Worm (Caenorhabditis elegans) whole organism, young adult: ENCODE measurements around the gene F11E6.6.

Source experiments
- ceh-27 ChIP-seq: fragments of 200-800 bp; sonication (Bioruptor generic); optimal IDR thresholded peaks from 2 replicates; lab custom pipeline; 2018; ENCODE audit warnings: mild to moderate bottlenecking, missing genetic modification characterization, moderate library complexity, missing compliant biosample characterization
- ceh-58 ChIP-seq: fragments of 200-800 bp; sonication (Bioruptor generic); IDR thresholded peaks from 2 replicates; pipeline ENCODE4 v1.3.6; 2022; ENCODE audit warnings: missing genetic modification characterization, missing compliant biosample characterization
- egl-44 ChIP-seq: fragments of 200-800 bp; sonication (Bioruptor generic); IDR thresholded peaks from 2 replicates; pipeline ENCODE4 v1.3.6; 2022; ENCODE audit warnings: missing genetic modification reagents, missing genetic modification characterization, missing compliant biosample characterization
- egrh-3 ChIP-seq: fragments of 200-800 bp; sonication (Bioruptor generic); IDR thresholded peaks from 2 replicates; pipeline ENCODE4 v1.3.6; 2022; ENCODE audit warnings: missing genetic modification reagents, missing genetic modification characterization, missing compliant biosample characterization
- lsy-27 ChIP-seq: sonication (generic microtip); optimal IDR thresholded peaks from 2 replicates; lab custom pipeline; 2017; ENCODE audit warnings: missing genetic modification characterization, mild to moderate bottlenecking, missing compliant biosample characterization, antibody characterized with exemption, missing genotype, borderline replicate concordance; ENCODE audit not compliant: insufficient read depth
- mcd-1 ChIP-seq: fragments of 200-800 bp; sonication (Bioruptor generic); IDR thresholded peaks from 2 replicates; pipeline ENCODE4 v1.3.6; 2022; ENCODE audit warnings: missing genetic modification reagents, missing genetic modification characterization, missing compliant biosample characterization
- pbrm-1 ChIP-seq: fragments of 200-800 bp; sonication (Bioruptor generic); IDR thresholded peaks from 2 replicates; pipeline ENCODE4 v1.3.6; 2022; ENCODE audit warnings: missing genetic modification reagents, missing genetic modification characterization, missing compliant biosample characterization
- snpc-4 ChIP-seq, 5 experiments: fragments of 150-350 bp in 1 of 5; sonication (generic microtip) in 4 of 5; optimal IDR thresholded peaks; 2 replicates each; lab custom pipeline; 2014 to 2018; ENCODE audit warnings: missing genetic modification characterization in 5 of 5, missing biosample characterization in 3 of 5, antibody characterized with exemption in 2 of 5, mild to moderate bottlenecking in 2 of 5, missing compliant biosample characterization in 2 of 5, missing genotype in 2 of 5, moderate library complexity in 2 of 5, missing genetic modification reagents in 1 of 5
- unc-62 ChIP-seq: fragments of 150-350 bp; optimal IDR thresholded peaks from 2 replicates; lab custom pipeline; 2014; ENCODE audit warnings: missing biosample characterization, missing genetic modification reagents, missing genetic modification characterization

- TF ChIP-seq egrh-3 (GFP tag; lab: Robert Waterston, UW) (no peak), snpc-4 (GFP tag; optimal IDR thresholded peaks at IDR 0.05; lab: Kevin White, UChicago) (no peak), snpc-4 (tag; optimal IDR thresholded peaks at IDR 0.05; lab: Kevin White, UChicago) (no peak), unc-62 (GFP tag; lab: Kevin White, UChicago) (no peak), pbrm-1 (GFP tag; lab: Robert Waterston, UW) (no peak), ceh-27 (GFP tag; lab: Kevin White, UChicago) (no peak), egl-44 (GFP tag; lab: Robert Waterston, UW) (no peak), ceh-58 (GFP tag; lab: Robert Waterston, UW) (no peak), lsy-27 (tag; lab: Kevin White, UChicago) (no peak), mcd-1 (GFP tag; lab: Robert Waterston, UW) (no peak)
Measured at ce11 chrIV:17475743-17476142, 10.0 kb upstream of the F11E6.6 start, which contains the start of gene grl-24.
